Fruit fly (Drosophila melanogaster) whole organism, embryonic: ENCODE results near the gene CG13829.

ENCODE experiments used
- Abd-B ChIP-seq: fragments of 200-800 bp; sonication (Bioruptor generic); optimal IDR thresholded peaks from 2 replicates; lab custom pipeline; 2018; ENCODE audit warnings: missing biosample characterization, mild to moderate bottlenecking, missing genetic modification characterization, moderate library complexity
- Aef1 ChIP-seq: fragments of 200-800 bp; sonication (Bioruptor generic); IDR thresholded peaks from 3 replicates; pipeline ENCODE4 v1.3.6; 2022; ENCODE audit warnings: missing biosample characterization, missing genetic modification characterization
- CG10274 ChIP-seq: fragments of 200-800 bp; sonication (Bioruptor generic); optimal IDR thresholded peaks from 3 replicates; lab custom pipeline; 2017; ENCODE audit warnings: missing biosample characterization, mild to moderate bottlenecking, missing genetic modification characterization
- CG12155 ChIP-seq: fragments of 200-800 bp; sonication (Bioruptor generic); optimal IDR thresholded peaks from 3 replicates; lab custom pipeline; 2016; ENCODE audit warnings: missing biosample characterization, missing genetic modification characterization
- CG12236 ChIP-seq: fragments of 200-800 bp; sonication (Bioruptor generic); optimal IDR thresholded peaks from 2 replicates; lab custom pipeline; 2016; ENCODE audit warnings: missing biosample characterization, missing genetic modification characterization
- CG12942 ChIP-seq: fragments of 200-800 bp; sonication (Bioruptor generic); optimal IDR thresholded peaks from 3 replicates; lab custom pipeline; 2016; ENCODE audit warnings: missing biosample characterization, missing genetic modification characterization
- CG15011 ChIP-seq: fragments of 200-800 bp; sonication (Bioruptor generic); optimal IDR thresholded peaks from 3 replicates; lab custom pipeline; 2018; ENCODE audit warnings: missing biosample characterization, mild to moderate bottlenecking, missing genetic modification characterization
- CG15073 ChIP-seq: fragments of 200-800 bp; sonication (Bioruptor generic); optimal IDR thresholded peaks from 2 replicates; lab custom pipeline; 2016; ENCODE audit warnings: missing biosample characterization, missing genetic modification characterization
- CG1529 ChIP-seq: fragments of 200-800 bp; sonication (Bioruptor generic); optimal IDR thresholded peaks from 3 replicates; lab custom pipeline; 2018; ENCODE audit warnings: missing biosample characterization, missing genetic modification characterization
- CG2712 ChIP-seq: fragments of 200-800 bp; optimal IDR thresholded peaks from 3 replicates; lab custom pipeline; 2019; ENCODE audit warnings: missing biosample characterization, mild to moderate bottlenecking, missing genetic modification characterization, moderate library complexity
- CG4820 ChIP-seq: fragments of 200-800 bp; sonication (Bioruptor generic); optimal IDR thresholded peaks from 3 replicates; lab custom pipeline; 2016; ENCODE audit warnings: missing biosample characterization, missing genetic modification characterization
- CG6175 ChIP-seq: fragments of 200-800 bp; sonication (Bioruptor generic); IDR thresholded peaks from 3 replicates; pipeline ENCODE4 v1.3.6; 2022; ENCODE audit warnings: missing biosample characterization, missing genetic modification characterization
- CG7372 ChIP-seq: fragments of 200-800 bp; sonication (Bioruptor generic); IDR thresholded peaks from 2 replicates; pipeline ENCODE4 v1.3.6; 2022; ENCODE audit warnings: missing biosample characterization, missing genetic modification characterization
- CG7556 ChIP-seq: fragments of 200-800 bp; sonication (Bioruptor generic); optimal IDR thresholded peaks from 2 replicates; lab custom pipeline; 2017; ENCODE audit warnings: missing biosample characterization, mild to moderate bottlenecking, missing genetic modification characterization
- CG8478 ChIP-seq: fragments of >200 bp; optimal IDR thresholded peaks from 2 replicates; lab custom pipeline; 2018
- Chrac-16 ChIP-seq: fragments of 200-800 bp; sonication (Bioruptor generic); optimal IDR thresholded peaks from 3 replicates; lab custom pipeline; 2016; ENCODE audit warnings: missing biosample characterization, missing genetic modification characterization
- CoRest ChIP-seq: fragments of 200-800 bp; sonication (Bioruptor generic); optimal IDR thresholded peaks from 3 replicates; lab custom pipeline; 2018; ENCODE audit warnings: missing biosample characterization, mild to moderate bottlenecking, missing genetic modification characterization, moderate library complexity
- Dfd ChIP-seq, 2 experiments: fragments of >200 bp; optimal IDR thresholded peaks; 2 replicates each; lab custom pipeline; 2017; ENCODE audit warnings: missing biosample characterization in 2 of 2, missing genetic modification characterization in 2 of 2
- Doc3 ChIP-seq: fragments of 200-800 bp; sonication (Bioruptor generic); IDR thresholded peaks from 3 replicates; pipeline ENCODE4 v1.3.6; 2022; ENCODE audit warnings: missing biosample characterization, missing genetic modification characterization; ENCODE audit not compliant: partially characterized antibody
- Fer2 ChIP-seq: fragments of 200-800 bp; sonication (Bioruptor generic); optimal IDR thresholded peaks from 2 replicates; lab custom pipeline; 2018; ENCODE audit warnings: missing biosample characterization, mild to moderate bottlenecking, missing genetic modification characterization, moderate library complexity
- HmgZ ChIP-seq: fragments of 200-800 bp; sonication (Bioruptor generic); optimal IDR thresholded peaks from 2 replicates; lab custom pipeline; 2018; ENCODE audit warnings: missing biosample characterization, mild to moderate bottlenecking, missing genetic modification characterization
- Max ChIP-seq: fragments of 200-800 bp; sonication (Bioruptor generic); optimal IDR thresholded peaks from 2 replicates; lab custom pipeline; 2016; ENCODE audit warnings: missing biosample characterization, mild to moderate bottlenecking, missing genetic modification characterization
- Med ChIP-seq: fragments of 200-800 bp; sonication (Bioruptor generic); peaks from one replicate; lab custom pipeline; 2016; ENCODE audit warnings: missing biosample characterization, missing genetic modification characterization, mild to moderate bottlenecking, inconsistent platforms, moderate library complexity
- NC2β ChIP-seq: fragments of 200-800 bp; sonication (Bioruptor generic); optimal IDR thresholded peaks from 2 replicates; lab custom pipeline; 2016; ENCODE audit warnings: missing biosample characterization, missing genetic modification characterization
- NK7.1 ChIP-seq: fragments of 200-800 bp; sonication (Bioruptor generic); optimal IDR thresholded peaks from 3 replicates; lab custom pipeline; 2016; ENCODE audit warnings: missing biosample characterization, missing genetic modification characterization
- Rfx ChIP-seq: fragments of 200-800 bp; sonication (Bioruptor generic); IDR thresholded peaks from 2 replicates; pipeline ENCODE4 v1.3.6; 2022; ENCODE audit warnings: missing biosample characterization, missing genetic modification characterization
- Rx ChIP-seq: fragments of 200-800 bp; sonication (Bioruptor generic); IDR thresholded peaks from 2 replicates; pipeline ENCODE4 v1.3.6; 2022; ENCODE audit warnings: missing biosample characterization, missing genetic modification characterization
- Sox100B ChIP-seq: fragments of 200-800 bp; sonication (Bioruptor generic); optimal IDR thresholded peaks from 3 replicates; lab custom pipeline; 2018; ENCODE audit warnings: missing biosample characterization, mild to moderate bottlenecking, missing genetic modification characterization
- Spps ChIP-seq: fragments of 200-800 bp; sonication (Bioruptor generic); optimal IDR thresholded peaks from 2 replicates; lab custom pipeline; 2018; ENCODE audit warnings: missing biosample characterization, mild to moderate bottlenecking, missing genetic modification characterization
- al ChIP-seq: fragments of 200-800 bp; sonication (Bioruptor generic); IDR thresholded peaks from 2 replicates; pipeline ENCODE4 v1.3.6; 2022; ENCODE audit warnings: missing biosample characterization, missing genetic modification characterization
- ap ChIP-seq: fragments of 200-800 bp; sonication (Bioruptor generic); IDR thresholded peaks from 2 replicates; pipeline ENCODE4 v1.3.6; 2022; ENCODE audit warnings: missing biosample characterization, missing genetic modification characterization
- bowl ChIP-seq: fragments of 200-800 bp; sonication (Bioruptor generic); IDR thresholded peaks from 2 replicates; pipeline ENCODE4 v1.3.6; 2022; ENCODE audit warnings: missing biosample characterization, missing genetic modification characterization
- br ChIP-seq: fragments of >200 bp; optimal IDR thresholded peaks from 2 replicates; lab custom pipeline; 2017
- cato ChIP-seq: fragments of 200-800 bp; sonication (Bioruptor generic); optimal IDR thresholded peaks from 2 replicates; lab custom pipeline; 2016; ENCODE audit warnings: missing biosample characterization, missing genetic modification characterization, borderline replicate concordance
- caup ChIP-seq: fragments of 200-800 bp; sonication (Bioruptor generic); optimal IDR thresholded peaks from 3 replicates; lab custom pipeline; 2017; ENCODE audit warnings: missing biosample characterization, mild to moderate bottlenecking, missing genetic modification characterization, moderate library complexity; ENCODE audit not compliant: severe bottlenecking
- crp ChIP-seq, 2 experiments: fragments of 200-800 bp; sonication (Bioruptor generic); optimal IDR thresholded peaks; 2 replicates in 1 of 2; 3 replicates in 1 of 2; lab custom pipeline; 2017; ENCODE audit warnings: missing biosample characterization in 2 of 2, missing genetic modification characterization in 2 of 2, mild to moderate bottlenecking in 1 of 2, moderate library complexity in 1 of 2
- cwo ChIP-seq: fragments of 200-800 bp; sonication (Bioruptor generic); optimal IDR thresholded peaks from 3 replicates; lab custom pipeline; 2017; ENCODE audit warnings: missing biosample characterization, missing genetic modification characterization, mild to moderate bottlenecking, moderate library complexity, missing genetic modification reagents
- dan ChIP-seq: fragments of 200-800 bp; sonication (Bioruptor generic); IDR thresholded peaks from 2 replicates; pipeline ENCODE4 v1.3.6; 2022; ENCODE audit warnings: missing biosample characterization, missing genetic modification characterization
- dmrt99B ChIP-seq: fragments of 200-800 bp; sonication (Bioruptor generic); optimal IDR thresholded peaks from 2 replicates; lab custom pipeline; 2018; ENCODE audit warnings: missing biosample characterization, mild to moderate bottlenecking, missing genetic modification characterization, moderate library complexity
- dpn ChIP-seq, 2 experiments: fragments of 200-800 bp; sonication (Bioruptor generic); optimal IDR thresholded peaks; 3 replicates each; lab custom pipeline; 2016; ENCODE audit warnings: missing biosample characterization in 2 of 2, missing genetic modification characterization in 2 of 2
- dysf ChIP-seq: fragments of 200-800 bp; sonication (Bioruptor generic); IDR thresholded peaks from 3 replicates; pipeline ENCODE4 v1.3.6; 2022; ENCODE audit warnings: missing biosample characterization, missing genetic modification characterization
- exex ChIP-seq: fragments of 200-800 bp; sonication (Bioruptor generic); optimal IDR thresholded peaks from 4 replicates; lab custom pipeline; 2018; ENCODE audit warnings: missing biosample characterization, mild to moderate bottlenecking, missing genetic modification characterization, moderate library complexity
- ind ChIP-seq: fragments of 200-800 bp; sonication (Bioruptor generic); optimal IDR thresholded peaks from 3 replicates; lab custom pipeline; 2016; ENCODE audit warnings: missing biosample characterization, missing genetic modification characterization
- ken ChIP-seq: fragments of 200-800 bp; sonication (Bioruptor generic); IDR thresholded peaks from 3 replicates; pipeline ENCODE4 v1.3.6; 2022; ENCODE audit warnings: missing biosample characterization, missing genetic modification characterization
- klu ChIP-seq: fragments of 200-800 bp; sonication (Bioruptor generic); IDR thresholded peaks from 2 replicates; pipeline ENCODE4 v1.3.6; 2022; ENCODE audit warnings: missing biosample characterization, missing genetic modification characterization
- lilli ChIP-seq: fragments of 200-800 bp; sonication (Bioruptor generic); optimal IDR thresholded peaks from 3 replicates; lab custom pipeline; 2016; ENCODE audit warnings: missing biosample characterization, missing genetic modification characterization
- nerfin-1 ChIP-seq: fragments of 200-800 bp; sonication (Bioruptor generic); optimal IDR thresholded peaks from 3 replicates; lab custom pipeline; 2019; ENCODE audit warnings: missing biosample characterization, mild to moderate bottlenecking, missing genetic modification characterization, moderate library complexity
- pho ChIP-seq: fragments of 200-800 bp; sonication (Bioruptor generic); optimal IDR thresholded peaks from 2 replicates; lab custom pipeline; 2016; ENCODE audit warnings: missing biosample characterization, missing genetic modification characterization
- sd ChIP-seq: fragments of 200-800 bp; sonication (Bioruptor generic); optimal IDR thresholded peaks from 3 replicates; lab custom pipeline; 2018; ENCODE audit warnings: missing biosample characterization, mild to moderate bottlenecking, missing genetic modification characterization, moderate library complexity
- sqz ChIP-seq: fragments of 200-800 bp; sonication (Bioruptor generic); optimal IDR thresholded peaks from 3 replicates; lab custom pipeline; 2018; ENCODE audit warnings: missing biosample characterization, mild to moderate bottlenecking, missing genetic modification characterization
- unpg ChIP-seq: fragments of 200-800 bp; sonication (Bioruptor generic); optimal IDR thresholded peaks from 3 replicates; lab custom pipeline; 2018; ENCODE audit warnings: missing biosample characterization, mild to moderate bottlenecking, missing genetic modification characterization, moderate library complexity

CG13829 gene

dm6 chr3R:23175376-23175775 is 14.2 kb upstream of the CG13829 start (continued):
- peak; percentile 82 for TF ChIP-seq lilli (GFP tag; lab: Kevin White, UChicago)
- peak; percentile 84 for TF ChIP-seq CG7556
- peak; percentile 83 for TF ChIP-seq HmgZ (tag; lab: Kevin White, UChicago)
- peak; percentile 72 for TF ChIP-seq NK7.1 (GFP tag; lab: Kevin White, UChicago)
- peak; percentile 86 for TF ChIP-seq Aef1
- TF ChIP-seq CG12155 (GFP tag; lab: Kevin White, UChicago): peak; percentile 86
- peak; percentile 93 for TF ChIP-seq CG4820
- TF ChIP-seq CG15073 (GFP tag; lab: Kevin White, UChicago): peak; percentile 60
- TF ChIP-seq Sox100B (GFP tag; lab: Kevin White, UChicago): peak; percentile 85
- peak; percentile 72 for TF ChIP-seq klu

DNA sequence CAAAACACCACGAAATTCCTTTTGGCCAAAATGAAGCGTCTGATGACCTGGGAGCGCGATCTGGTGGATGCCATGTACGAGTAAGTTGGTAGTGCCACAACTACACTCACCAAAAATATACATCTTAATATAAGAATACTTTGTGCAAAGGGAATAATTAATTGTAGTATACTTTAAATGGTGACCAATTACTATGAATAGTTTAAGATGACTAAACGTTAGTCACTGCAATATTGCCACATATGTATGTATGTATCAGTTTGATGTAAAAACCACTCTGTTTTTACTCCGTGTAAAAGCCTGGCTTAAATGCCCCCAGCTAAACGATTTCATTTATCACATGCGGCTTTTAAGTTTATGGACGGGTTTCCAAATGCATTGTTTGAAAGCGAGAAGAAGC is 13.6 kb upstream of the CG13829 start:
- peak; percentile 56 for TF ChIP-seq Abd-B (GFP tag; lab: Kevin White, UChicago)
- TF ChIP-seq crp (GFP tag; optimal IDR thresholded peaks at IDR 0.05; lab: Kevin White, UChicago): no peak
- no peak for TF ChIP-seq Rfx
- no peak for TF ChIP-seq CG12236 (GFP tag; lab: Kevin White, UChicago)
- TF ChIP-seq cwo: no peak
- TF ChIP-seq CG10274: no peak
- peak; percentile 8 for TF ChIP-seq Chrac-16 (GFP tag; lab: Kevin White, UChicago)
- no peak for TF ChIP-seq sd
- peak; percentile 52 for TF ChIP-seq CoRest (tag; lab: Kevin White, UChicago)
- peak; percentile 43 for TF ChIP-seq nerfin-1
- no peak for TF ChIP-seq exex
- no peak for TF ChIP-seq Spps
- peak; percentile 36; the same call in 1 of the 3 replicates for TF ChIP-seq Aef1
- TF ChIP-seq sqz (GFP tag; lab: Kevin White, UChicago): no peak
- no peak for TF ChIP-seq cato (GFP tag; lab: Kevin White, UChicago)
- no peak for TF ChIP-seq dysf (GFP tag; lab: Robert Waterston, UW)
- TF ChIP-seq Doc3 (GFP tag; lab: Robert Waterston, UW): no peak
- TF ChIP-seq CG6175: no peak
- TF ChIP-seq Dfd (GFP tag; optimal IDR thresholded peaks at IDR 0.05; lab: Kevin White, UChicago): no peak
- peak; percentile 56 for TF ChIP-seq unpg (GFP tag; lab: Kevin White, UChicago)
- TF ChIP-seq Max (GFP tag; lab: Kevin White, UChicago): no peak
- TF ChIP-seq ken (GFP tag; lab: Robert Waterston, UW): no peak
- peak; percentile 86 for TF ChIP-seq Med
- TF ChIP-seq ind (GFP tag; lab: Kevin White, UChicago): peak; percentile 19
- TF ChIP-seq CG15011 (GFP tag; lab: Kevin White, UChicago): no peak
- no peak for TF ChIP-seq caup (GFP tag; lab: Kevin White, UChicago)
- TF ChIP-seq NC2β: no peak
- peak; percentile 2 for TF ChIP-seq dmrt99B (tag; lab: Kevin White, UChicago)
- TF ChIP-seq Rx (GFP tag; lab: Robert Waterston, UW): no peak
- TF ChIP-seq ap (GFP tag; lab: Robert Waterston, UW): peak; percentile 60; the same call in 1 of the 2 replicates
- TF ChIP-seq CG2712 (tag; lab: Kevin White, UChicago): peak; percentile 30
- no peak for TF ChIP-seq al (GFP tag; lab: Robert Waterston, UW)
- TF ChIP-seq bowl: peak; percentile 55; the same call in 1 of the 2 replicates
- no peak for TF ChIP-seq br (lab: Kevin White, UChicago)
- no peak for TF ChIP-seq pho (GFP tag; lab: Kevin White, UChicago)
- TF ChIP-seq CG8478: no peak
- no peak for TF ChIP-seq Fer2 (tag; lab: Kevin White, UChicago)
- TF ChIP-seq dan (GFP tag; lab: Robert Waterston, UW): no peak
- no peak for TF ChIP-seq CG7372 (GFP tag; lab: Robert Waterston, UW)
- TF ChIP-seq CG1529 (GFP tag; lab: Kevin White, UChicago): peak; percentile 49
- TF ChIP-seq dpn (GFP tag; optimal IDR thresholded peaks at IDR 0.05; lab: Kevin White, UChicago): peak in 1 of 2 experiments; percentile 46
- peak; percentile 3 for TF ChIP-seq CG12942 (GFP tag; lab: Kevin White, UChicago)
